Worm (Caenorhabditis elegans) whole organism, L2 larva: ENCODE results near the gene F59A1.16.

Source experiments
- C34F6.9 ChIP-seq: fragments of 150-350 bp; optimal IDR thresholded peaks from 2 replicates; lab custom pipeline; 2014; ENCODE audit warnings: missing biosample characterization, missing genetic modification characterization
- F13H6.1 ChIP-seq: sonication (generic microtip); optimal IDR thresholded peaks from 2 replicates; lab custom pipeline; 2016; ENCODE audit warnings: missing genetic modification characterization, missing compliant biosample characterization
- R02D3.7 ChIP-seq: fragments of 150-350 bp; optimal IDR thresholded peaks from 2 replicates; lab custom pipeline; 2014; ENCODE audit warnings: missing biosample characterization, missing genetic modification characterization
- ZK546.5 ChIP-seq: sonication (generic microtip); optimal IDR thresholded peaks from 2 replicates; lab custom pipeline; 2017; ENCODE audit warnings: missing biosample characterization, missing genetic modification characterization
- alr-1 ChIP-seq: fragments of 150-350 bp; optimal IDR thresholded peaks from 2 replicates; lab custom pipeline; 2014; ENCODE audit warnings: missing biosample characterization, missing genetic modification characterization
- aly-2 ChIP-seq: fragments of 150-350 bp; optimal IDR thresholded peaks from 2 replicates; lab custom pipeline; 2014; ENCODE audit warnings: missing biosample characterization, missing genetic modification characterization
- ama-1 ChIP-seq: fragments of 150-350 bp; optimal IDR thresholded peaks from 2 replicates; lab custom pipeline; 2018; ENCODE audit warnings: inconsistent platforms
- blmp-1 ChIP-seq: sonication (generic microtip); optimal IDR thresholded peaks from 2 replicates; lab custom pipeline; 2017; ENCODE audit warnings: missing genetic modification characterization, mild to moderate bottlenecking, missing compliant biosample characterization, antibody characterized with exemption, moderate library complexity; ENCODE audit not compliant: insufficient read depth
- ceh-16 ChIP-seq: fragments of 150-350 bp; optimal IDR thresholded peaks from 2 replicates; lab custom pipeline; 2014; ENCODE audit warnings: missing biosample characterization, missing genetic modification characterization
- ceh-82 ChIP-seq: fragments of 150-350 bp; optimal IDR thresholded peaks from 2 replicates; lab custom pipeline; 2014; ENCODE audit warnings: missing biosample characterization, missing genetic modification characterization
- dmd-4 ChIP-seq: sonication (generic microtip); optimal IDR thresholded peaks from 2 replicates; lab custom pipeline; 2017; ENCODE audit warnings: missing biosample characterization, missing genetic modification characterization
- egl-27 ChIP-seq: sonication (generic microtip); optimal IDR thresholded peaks from 3 replicates; lab custom pipeline; 2017; ENCODE audit warnings: missing biosample characterization, missing genetic modification reagents, missing genetic modification characterization
- fos-1 ChIP-seq: fragments of 150-350 bp; optimal IDR thresholded peaks from 2 replicates; lab custom pipeline; 2014; ENCODE audit warnings: missing biosample characterization, missing genetic modification characterization
- lin-13 ChIP-seq: fragments of 150-350 bp; optimal IDR thresholded peaks from 2 replicates; lab custom pipeline; 2014; ENCODE audit warnings: missing biosample characterization, missing genetic modification reagents, missing genetic modification characterization
- lsy-2 ChIP-seq, 2 experiments: fragments of 150-350 bp in 1 of 2; sonication (generic microtip) in 1 of 2; optimal IDR thresholded peaks; 2 replicates each; lab custom pipeline; 2014 to 2017; ENCODE audit warnings: missing biosample characterization in 2 of 2, missing genetic modification characterization in 2 of 2
- mab-5 ChIP-seq: fragments of 150-350 bp; optimal IDR thresholded peaks from 2 replicates; lab custom pipeline; 2014; ENCODE audit warnings: missing biosample characterization, missing genetic modification characterization
- mbf-1 ChIP-seq: sonication (generic microtip); optimal IDR thresholded peaks from 2 replicates; lab custom pipeline; 2017; ENCODE audit warnings: missing biosample characterization, missing genetic modification characterization
- mdl-1 ChIP-seq, 2 experiments: fragments of 150-350 bp in 1 of 2; sonication (generic microtip) in 1 of 2; optimal IDR thresholded peaks; 2 replicates each; lab custom pipeline; 2017; ENCODE audit warnings: missing biosample characterization in 2 of 2, missing genetic modification characterization in 2 of 2
- nhr-10 ChIP-seq: sonication (generic microtip); optimal IDR thresholded peaks from 2 replicates; lab custom pipeline; 2017; ENCODE audit warnings: missing biosample characterization, missing genetic modification characterization
- nhr-11 ChIP-seq: fragments of 150-350 bp; optimal IDR thresholded peaks from 2 replicates; lab custom pipeline; 2014; ENCODE audit warnings: missing biosample characterization, missing genetic modification characterization
- nhr-12 ChIP-seq: fragments of 150-350 bp; optimal IDR thresholded peaks from 2 replicates; lab custom pipeline; 2014; ENCODE audit warnings: missing biosample characterization, missing genetic modification characterization
- nhr-129 ChIP-seq: fragments of 150-350 bp; optimal IDR thresholded peaks from 2 replicates; lab custom pipeline; 2014; ENCODE audit warnings: missing biosample characterization, missing genetic modification characterization
- nhr-21 ChIP-seq: fragments of 150-350 bp; optimal IDR thresholded peaks from 2 replicates; lab custom pipeline; 2014; ENCODE audit warnings: missing biosample characterization, missing genetic modification characterization
- nhr-23 ChIP-seq: fragments of 150-350 bp; optimal IDR thresholded peaks from 2 replicates; lab custom pipeline; 2014; ENCODE audit warnings: missing biosample characterization, missing genetic modification reagents, missing genetic modification characterization
- nhr-237 ChIP-seq: fragments of 150-350 bp; optimal IDR thresholded peaks from 2 replicates; lab custom pipeline; 2014; ENCODE audit warnings: missing biosample characterization, missing genetic modification characterization
- nhr-77 ChIP-seq: fragments of 150-350 bp; optimal IDR thresholded peaks from 2 replicates; lab custom pipeline; 2014; ENCODE audit warnings: missing biosample characterization, missing genetic modification characterization
- peb-1 ChIP-seq: fragments of 150-350 bp; optimal IDR thresholded peaks from 2 replicates; lab custom pipeline; 2014; ENCODE audit warnings: missing biosample characterization, missing genetic modification characterization
- sem-4 ChIP-seq: fragments of 150-350 bp; optimal IDR thresholded peaks from 2 replicates; lab custom pipeline; 2014; ENCODE audit warnings: missing biosample characterization, missing genetic modification reagents, missing genetic modification characterization
- skn-1 ChIP-seq: sonication (generic microtip); optimal IDR thresholded peaks from 2 replicates; lab custom pipeline; 2017; ENCODE audit warnings: missing biosample characterization, missing genetic modification characterization
- sma-9 ChIP-seq, 2 experiments: fragments of 150-350 bp in 1 of 2; sonication (generic microtip) in 1 of 2; optimal IDR thresholded peaks; 2 replicates each; lab custom pipeline; 2014 to 2016; ENCODE audit warnings: missing genetic modification characterization in 2 of 2, mild to moderate bottlenecking in 1 of 2, missing biosample characterization in 1 of 2, missing compliant biosample characterization in 1 of 2, missing genetic modification reagents in 1 of 2, moderate library complexity in 1 of 2
- snpc-4 ChIP-seq: fragments of 150-350 bp; optimal IDR thresholded peaks from 2 replicates; lab custom pipeline; 2014; ENCODE audit warnings: missing biosample characterization, missing genetic modification characterization
- unc-62 ChIP-seq: fragments of 150-350 bp; optimal IDR thresholded peaks from 2 replicates; lab custom pipeline; 2014; ENCODE audit warnings: missing biosample characterization, missing genetic modification reagents, missing genetic modification characterization
- zag-1 ChIP-seq: fragments of 150-350 bp; optimal IDR thresholded peaks from 2 replicates; lab custom pipeline; 2014; ENCODE audit warnings: missing biosample characterization, missing genetic modification characterization
- ztf-1 ChIP-seq: fragments of 200-800 bp; sonication (Bioruptor generic); conservative IDR thresholded peaks from 2 replicates; pipeline ENCODE4 v1.3.6; 2022; ENCODE audit warnings: missing genetic modification characterization, missing compliant biosample characterization
- ztf-11 ChIP-seq: sonication (generic microtip); optimal IDR thresholded peaks from 2 replicates; lab custom pipeline; 2017; ENCODE audit warnings: missing biosample characterization, missing genetic modification characterization
- ztf-4 ChIP-seq: fragments of 150-350 bp; optimal IDR thresholded peaks from 2 replicates; lab custom pipeline; 2014; ENCODE audit warnings: missing biosample characterization, missing genetic modification characterization

F59A1.16 gene

ce11 chrV:17684857-17685256 is at the start of gene F59A1.16, which contains the start of gene F59A1.6:
Gene F59A1.16, minus strand, starts transcription at chrV:17684957.
Gene F59A1.6, plus strand, starts transcription at chrV:17685141.
- TF ChIP-seq mab-5 (tag; lab: Kevin White, UChicago) = no peak
- no peak for TF ChIP-seq mbf-1
- no peak for TF ChIP-seq nhr-129 (tag; lab: Kevin White, UChicago)
- no peak for TF ChIP-seq mdl-1 (tag; optimal IDR thresholded peaks at IDR 0.05; lab: Kevin White, UChicago)
- TF ChIP-seq sma-9 (GFP tag; optimal IDR thresholded peaks at IDR 0.05; lab: Kevin White, UChicago) = no peak
- no peak for TF ChIP-seq sma-9 (tag; optimal IDR thresholded peaks at IDR 0.05; lab: Kevin White, UChicago)
- TF ChIP-seq sem-4 = no peak
- TF ChIP-seq nhr-10 (tag; lab: Kevin White, UChicago) = no peak
- TF ChIP-seq nhr-23 (tag; lab: Kevin White, UChicago) = no peak
- TF ChIP-seq blmp-1 (tag; lab: Kevin White, UChicago) = no peak
- no peak for TF ChIP-seq peb-1 (tag; lab: Kevin White, UChicago)
- no peak for TF ChIP-seq ama-1
- no peak for TF ChIP-seq ztf-4
- no peak for TF ChIP-seq R02D3.7 (tag; lab: Kevin White, UChicago)
- TF ChIP-seq nhr-21 (tag; lab: Kevin White, UChicago) = no peak
- no peak for TF ChIP-seq egl-27 (tag; lab: Kevin White, UChicago)
- TF ChIP-seq ceh-82 (tag; lab: Kevin White, UChicago) = no peak

ce11 chrV:17732516-17732915 is 47.8 kb upstream of the F59A1.16 start, which contains the start of gene twk-42:
Gene twk-42, minus strand, starts transcription at chrV:17732616.
- TF ChIP-seq ztf-11 (tag; lab: Kevin White, UChicago) (no peak), zag-1 (tag; lab: Kevin White, UChicago) (no peak), ztf-1 (GFP tag; lab: Robert Waterston, UW) (no peak), ama-1 (no peak), sma-9 (GFP tag; optimal IDR thresholded peaks at IDR 0.05; lab: Kevin White, UChicago) (no peak), sma-9 (tag; optimal IDR thresholded peaks at IDR 0.05; lab: Kevin White, UChicago) (no peak), aly-2 (tag; lab: Kevin White, UChicago) (no peak), mdl-1 (tag; optimal IDR thresholded peaks at IDR 0.05; lab: Kevin White, UChicago) (no peak), nhr-237 (tag; lab: Kevin White, UChicago) (no peak), egl-27 (tag; lab: Kevin White, UChicago) (no peak), ceh-16 (no peak), nhr-77 (tag; lab: Kevin White, UChicago) (no peak), snpc-4 (no peak), sem-4 (no peak), F13H6.1 (tag; lab: Kevin White, UChicago) (no peak), unc-62 (GFP tag; lab: Kevin White, UChicago) (no peak), lsy-2 (tag; optimal IDR thresholded peaks at IDR 0.05; lab: Kevin White, UChicago) (no peak), skn-1 (no peak)

- TF ChIP-seq mab-5 (tag; lab: Kevin White, UChicago) (peak; percentile 37), lin-13 (GFP tag; lab: Kevin White, UChicago) (no peak), C34F6.9 (tag; lab: Kevin White, UChicago) (no peak), alr-1 (tag; lab: Kevin White, UChicago) (no peak), nhr-12 (tag; lab: Kevin White, UChicago) (no peak), aly-2 (tag; lab: Kevin White, UChicago) (no peak), nhr-129 (tag; lab: Kevin White, UChicago) (peak; percentile 8), sma-9 (GFP tag; optimal IDR thresholded peaks at IDR 0.05; lab: Kevin White, UChicago) (peak; percentile 23), sma-9 (tag; optimal IDR thresholded peaks at IDR 0.05; lab: Kevin White, UChicago) (no peak), ceh-16 (no peak), skn-1 (no peak), mbf-1 (no peak), R02D3.7 (tag; lab: Kevin White, UChicago) (no peak), nhr-77 (tag; lab: Kevin White, UChicago) (no peak), ztf-4 (no peak), fos-1 (tag; lab: Kevin White, UChicago) (no peak), mdl-1 (tag; optimal IDR thresholded peaks at IDR 0.05; lab: Kevin White, UChicago) (no peak), dmd-4 (tag; lab: Kevin White, UChicago) (no peak), ztf-1 (GFP tag; lab: Robert Waterston, UW) (no peak), nhr-11 (no peak), ZK546.5 (tag; lab: Kevin White, UChicago) (no peak), nhr-21 (tag; lab: Kevin White, UChicago) (no peak), lsy-2 (tag; optimal IDR thresholded peaks at IDR 0.05; lab: Kevin White, UChicago) (no peak)
These were observed 44.0 kb upstream of the F59A1.16 start for ce11 chrV:17728757-17729156.

ce11 chrV:17728336-17728735 is 43.6 kb upstream of the F59A1.16 start:
- TF ChIP-seq ceh-82 (tag; lab: Kevin White, UChicago) (no peak), F13H6.1 (tag; lab: Kevin White, UChicago) (no peak), skn-1 (no peak)
